Worm (Caenorhabditis elegans) whole organism, L3 larva: Measurements from ENCODE around the gene W08A12.3.

ENCODE experiments used
- ZK546.5 ChIP-seq: sonication (generic microtip); optimal IDR thresholded peaks from 2 replicates; lab custom pipeline; 2017; ENCODE audit warnings: missing biosample characterization, missing genetic modification characterization
- lin-15B ChIP-seq: fragments of 150-350 bp; optimal IDR thresholded peaks from 2 replicates; lab custom pipeline; 2014; ENCODE audit warnings: missing biosample characterization, missing genetic modification characterization
- mdl-1 ChIP-seq: fragments of 150-350 bp; optimal IDR thresholded peaks from 2 replicates; lab custom pipeline; 2014; ENCODE audit warnings: missing biosample characterization, missing genetic modification characterization
- pqm-1 ChIP-seq: fragments of 150-350 bp; optimal IDR thresholded peaks from 2 replicates; lab custom pipeline; 2017; ENCODE audit warnings: missing biosample characterization, missing genetic modification characterization, inconsistent platforms

ce11 chrV:3717751-3718150 lies 35.1 kb downstream of the W08A12.3 start:
- no peak for TF ChIP-seq ZK546.5 (tag; lab: Kevin White, UChicago)
- no peak for TF ChIP-seq mdl-1
- peak; percentile 16 for TF ChIP-seq lin-15B (tag; lab: Kevin White, UChicago)
- TF ChIP-seq pqm-1 (tag; lab: Kevin White, UChicago): no peak
